Fruit fly (Drosophila melanogaster) whole organism, embryonic: ENCODE data around the gene anox.

Source experiments
- Abd-B ChIP-seq: fragments of 200-800 bp; sonication (Bioruptor generic); optimal IDR thresholded peaks from 2 replicates; lab custom pipeline; 2018; ENCODE audit warnings: missing biosample characterization, mild to moderate bottlenecking, missing genetic modification characterization, moderate library complexity
- Ada2b ChIP-seq: fragments of 200-800 bp; sonication (Bioruptor generic); IDR thresholded peaks from 2 replicates; pipeline ENCODE4 v1.3.6; 2022; ENCODE audit warnings: missing biosample characterization, missing genetic modification characterization
- Bgb ChIP-seq: fragments of 200-800 bp; sonication (Bioruptor generic); IDR thresholded peaks from 2 replicates; pipeline ENCODE4 v1.3.6; 2022; ENCODE audit warnings: missing biosample characterization, missing genetic modification characterization; ENCODE audit not compliant: partially characterized antibody
- CG17359 ChIP-seq: fragments of 200-800 bp; sonication (Bioruptor generic); optimal IDR thresholded peaks from 3 replicates; lab custom pipeline; 2018; ENCODE audit warnings: missing biosample characterization, mild to moderate bottlenecking, missing genetic modification characterization, moderate library complexity
- CG31224 ChIP-seq: fragments of 200-800 bp; sonication (Bioruptor generic); IDR thresholded peaks from 2 replicates; pipeline ENCODE4 v1.3.6; 2022; ENCODE audit warnings: missing biosample characterization, missing genetic modification characterization
- CG6689 ChIP-seq: fragments of 200-800 bp; sonication (Bioruptor generic); IDR thresholded peaks from 2 replicates; pipeline ENCODE4 v1.3.6; 2022; ENCODE audit warnings: missing biosample characterization, missing genetic modification characterization
- Ets97D ChIP-seq: fragments of 200-800 bp; sonication (Bioruptor generic); optimal IDR thresholded peaks from 3 replicates; lab custom pipeline; 2016; ENCODE audit warnings: missing biosample characterization, missing genetic modification characterization
- Xbp1 ChIP-seq: fragments of 200-800 bp; sonication (Bioruptor generic); optimal IDR thresholded peaks from 3 replicates; lab custom pipeline; 2016; ENCODE audit warnings: missing biosample characterization, mild to moderate bottlenecking, missing genetic modification characterization
- unc-4 ChIP-seq: fragments of 200-800 bp; sonication (Bioruptor generic); IDR thresholded peaks from 2 replicates; pipeline ENCODE4 v1.3.6; 2022; ENCODE audit warnings: missing biosample characterization, missing genetic modification characterization; ENCODE audit not compliant: partially characterized antibody
- vfl ChIP-seq: fragments of 200-800 bp; sonication (Bioruptor generic); optimal IDR thresholded peaks from 2 replicates; lab custom pipeline; 2016; ENCODE audit warnings: missing biosample characterization, missing genetic modification characterization

dm6 chrX:21357810-21358671, 38.9 kb upstream of the anox start, which contains the start of gene Septin1:
- 0 out of 2 replicates have a peak, but pooled peaks have one; percentile 40 for TF ChIP-seq Bgb (GFP tag; lab: Robert Waterston, UW)
- TF ChIP-seq Ets97D: peak; percentile 4
- no peak for TF ChIP-seq unc-4 (GFP tag; lab: Robert Waterston, UW)
- TF ChIP-seq Abd-B (GFP tag; lab: Kevin White, UChicago): no peak
- no peak for TF ChIP-seq CG17359
- TF ChIP-seq vfl (GFP tag; lab: Kevin White, UChicago): no peak
- TF ChIP-seq CG31224: no peak
- no peak for TF ChIP-seq Xbp1 (GFP tag; lab: Kevin White, UChicago)
- no peak for TF ChIP-seq Ada2b
- no peak for TF ChIP-seq CG6689 (GFP tag; lab: Robert Waterston, UW)
